Worm (Caenorhabditis elegans) whole organism, young adult: ENCODE results near the gene algn-9.

Experiments used
- B0035.1 ChIP-seq: sonication (generic microtip); optimal IDR thresholded peaks from 2 replicates; lab custom pipeline; 2016; ENCODE audit warnings: missing genetic modification characterization, mild to moderate bottlenecking, missing compliant biosample characterization, missing genotype, missing genetic modification reagents
- B0336.3 ChIP-seq: fragments of 200-800 bp; sonication (Bioruptor generic); IDR thresholded peaks from 2 replicates; pipeline ENCODE4 v1.3.6; 2022; ENCODE audit warnings: missing genetic modification characterization, missing compliant biosample characterization
- D2030.7 ChIP-seq: fragments of 200-800 bp; sonication (Bioruptor generic); IDR thresholded peaks from 2 replicates; pipeline ENCODE4 v1.3.6; 2022; ENCODE audit warnings: missing genetic modification reagents, missing genetic modification characterization, missing compliant biosample characterization
- F33H1.4 ChIP-seq: fragments of 200-800 bp; sonication (Bioruptor generic); IDR thresholded peaks from 2 replicates; pipeline ENCODE4 v1.3.6; 2022; ENCODE audit warnings: missing genetic modification reagents, missing genetic modification characterization, missing compliant biosample characterization
- F37B4.10 ChIP-seq: fragments of 200-800 bp; sonication (Bioruptor generic); IDR thresholded peaks from 2 replicates; pipeline ENCODE4 v1.3.6; 2022; ENCODE audit warnings: missing genetic modification characterization, missing compliant biosample characterization
- F39B2.1 ChIP-seq: fragments of 200-800 bp; sonication (Bioruptor generic); IDR thresholded peaks from 2 replicates; pipeline ENCODE4 v1.3.6; 2022; ENCODE audit warnings: missing genetic modification reagents, missing genetic modification characterization, missing compliant biosample characterization
- F57A8.1 ChIP-seq: fragments of 200-800 bp; sonication (Bioruptor generic); optimal IDR thresholded peaks from 2 replicates; lab custom pipeline; 2018; ENCODE audit warnings: mild to moderate bottlenecking, missing genetic modification characterization, moderate library complexity, missing compliant biosample characterization
- K11D2.4 ChIP-seq: fragments of 200-800 bp; sonication (Bioruptor generic); IDR thresholded peaks from 2 replicates; pipeline ENCODE4 v1.3.6; 2022; ENCODE audit warnings: missing genetic modification reagents, missing genetic modification characterization, missing compliant biosample characterization
- K12H6.12 ChIP-seq: fragments of 200-800 bp; sonication (Bioruptor generic); optimal IDR thresholded peaks from 2 replicates; lab custom pipeline; 2018; ENCODE audit warnings: mild to moderate bottlenecking, missing genetic modification characterization, missing compliant biosample characterization
- Y79H2A.3 ChIP-seq: fragments of 200-800 bp; sonication (Bioruptor generic); conservative IDR thresholded peaks from 2 replicates; pipeline ENCODE4 v1.3.6; 2022; ENCODE audit warnings: missing genetic modification reagents, missing genetic modification characterization, missing compliant biosample characterization
- Y95B8A.8 ChIP-seq: fragments of 200-800 bp; sonication (Bioruptor generic); IDR thresholded peaks from 2 replicates; pipeline ENCODE4 v1.3.6; 2022; ENCODE audit warnings: missing genetic modification reagents, missing genetic modification characterization, missing compliant biosample characterization
- ama-1 ChIP-seq, 3 experiments: fragments of 150-350 bp in 1 of 3; sonication (generic microtip) in 2 of 3; optimal IDR thresholded peaks; 2 replicates each; lab custom pipeline; 2014 to 2018; ENCODE audit warnings: missing biosample characterization in 2 of 3, missing genetic modification characterization in 2 of 3, missing genetic modification reagents in 2 of 3
- aptf-2 ChIP-seq: fragments of 200-800 bp; sonication (Bioruptor generic); conservative IDR thresholded peaks from 2 replicates; pipeline ENCODE4 v1.3.6; 2022; ENCODE audit warnings: missing genetic modification reagents, missing genetic modification characterization, missing compliant biosample characterization
- atf-7 ChIP-seq: sonication (generic microtip); optimal IDR thresholded peaks from 2 replicates; lab custom pipeline; 2017; ENCODE audit warnings: mild to moderate bottlenecking, missing genetic modification characterization, missing compliant biosample characterization
- attf-3 ChIP-seq: fragments of 200-800 bp; sonication (Bioruptor generic); conservative IDR thresholded peaks from 2 replicates; pipeline ENCODE4 v1.3.6; 2022; ENCODE audit warnings: missing genetic modification reagents, missing genetic modification characterization, missing compliant biosample characterization
- cebp-1 ChIP-seq, 2 experiments: fragments of 200-800 bp in 1 of 2; sonication (Bioruptor generic) in 1 of 2; sonication (generic microtip) in 1 of 2; IDR thresholded peaks in 1 of 2; optimal IDR thresholded peaks in 1 of 2; 2 replicates each; pipeline versions ENCODE4 v1.3.6 to Lab custom; 2017 to 2022; ENCODE audit warnings: missing compliant biosample characterization in 2 of 2, missing genetic modification characterization in 2 of 2, mild to moderate bottlenecking in 1 of 2, missing genetic modification reagents in 1 of 2, moderate library complexity in 1 of 2
- ceh-40 ChIP-seq: fragments of 200-800 bp; sonication (Bioruptor generic); IDR thresholded peaks from 2 replicates; pipeline ENCODE4 v1.3.6; 2022; ENCODE audit warnings: missing genetic modification characterization, missing compliant biosample characterization
- ceh-58 ChIP-seq: fragments of 200-800 bp; sonication (Bioruptor generic); IDR thresholded peaks from 2 replicates; pipeline ENCODE4 v1.3.6; 2022; ENCODE audit warnings: missing genetic modification characterization, missing compliant biosample characterization
- ceh-79 ChIP-seq: sonication (generic microtip); optimal IDR thresholded peaks from 2 replicates; lab custom pipeline; 2017; ENCODE audit warnings: mild to moderate bottlenecking, missing genetic modification characterization, missing compliant biosample characterization
- ceh-91 ChIP-seq: fragments of 200-800 bp; sonication (Bioruptor generic); IDR thresholded peaks from 2 replicates; pipeline ENCODE4 v1.3.6; 2022; ENCODE audit warnings: missing genetic modification reagents, missing genetic modification characterization, missing compliant biosample characterization
- dox-1 ChIP-seq: fragments of 200-800 bp; sonication (Bioruptor generic); IDR thresholded peaks from 2 replicates; pipeline ENCODE4 v1.3.6; 2022; ENCODE audit warnings: missing genetic modification reagents, missing genetic modification characterization, missing compliant biosample characterization
- dpl-1 ChIP-seq: fragments of 150-350 bp; optimal IDR thresholded peaks from 2 replicates; lab custom pipeline; 2014; ENCODE audit warnings: missing biosample characterization, missing genetic modification reagents, missing genetic modification characterization
- fkh-3 ChIP-seq: sonication (generic microtip); optimal IDR thresholded peaks from 2 replicates; lab custom pipeline; 2016; ENCODE audit warnings: mild to moderate bottlenecking, missing genetic modification characterization, missing compliant biosample characterization
- gei-17 ChIP-seq: fragments of 200-800 bp; sonication (Bioruptor generic); optimal IDR thresholded peaks from 2 replicates; lab custom pipeline; 2018; ENCODE audit warnings: mild to moderate bottlenecking, missing genetic modification characterization, missing compliant biosample characterization
- hlh-12 ChIP-seq: sonication (generic microtip); optimal IDR thresholded peaks from 2 replicates; lab custom pipeline; 2016; ENCODE audit warnings: missing genetic modification characterization, missing compliant biosample characterization
- hmg-1.2 ChIP-seq: fragments of 200-800 bp; sonication (Bioruptor generic); IDR thresholded peaks from 2 replicates; pipeline ENCODE4 v1.3.6; 2022; ENCODE audit warnings: missing genetic modification reagents, missing genetic modification characterization, missing compliant biosample characterization
- hrde-1 ChIP-seq: sonication (generic microtip); optimal IDR thresholded peaks from 2 replicates; lab custom pipeline; 2016; ENCODE audit warnings: missing genetic modification characterization, mild to moderate bottlenecking, missing compliant biosample characterization, moderate library complexity, missing genotype, missing genetic modification reagents, borderline replicate concordance
- hsf-1 ChIP-seq: fragments of 200-800 bp; sonication (Bioruptor generic); IDR thresholded peaks from 2 replicates; pipeline ENCODE4 v1.3.6; 2022; ENCODE audit warnings: missing genetic modification reagents, missing genetic modification characterization, missing compliant biosample characterization
- lag-1 ChIP-seq: fragments of 200-800 bp; sonication (Bioruptor generic); IDR thresholded peaks from 2 replicates; pipeline ENCODE4 v1.3.6; 2022; ENCODE audit warnings: missing genetic modification reagents, missing genetic modification characterization, missing compliant biosample characterization
- let-526 ChIP-seq: fragments of 200-800 bp; sonication (Bioruptor generic); IDR thresholded peaks from 2 replicates; pipeline ENCODE4 v1.3.6; 2022; ENCODE audit warnings: missing genetic modification reagents, missing genetic modification characterization, missing compliant biosample characterization
- lin-35 ChIP-seq, 3 experiments: fragments of 150-350 bp in 2 of 3; sonication (generic microtip) in 1 of 3; optimal IDR thresholded peaks; 2 replicates each; lab custom pipeline; 2014 to 2018; ENCODE audit warnings: missing biosample characterization in 3 of 3, missing genetic modification characterization in 3 of 3, missing genetic modification reagents in 3 of 3
- lir-1 ChIP-seq: fragments of 200-800 bp; sonication (Bioruptor generic); conservative IDR thresholded peaks from 2 replicates; pipeline ENCODE4 v1.3.6; 2022; ENCODE audit warnings: missing genetic modification reagents, missing genetic modification characterization, missing compliant biosample characterization
- lsy-27 ChIP-seq: sonication (generic microtip); optimal IDR thresholded peaks from 2 replicates; lab custom pipeline; 2017; ENCODE audit warnings: missing genetic modification characterization, mild to moderate bottlenecking, missing compliant biosample characterization, antibody characterized with exemption, missing genotype, borderline replicate concordance; ENCODE audit not compliant: insufficient read depth
- madf-3 ChIP-seq: fragments of 200-800 bp; sonication (Bioruptor generic); IDR thresholded peaks from 2 replicates; pipeline ENCODE4 v1.3.6; 2022; ENCODE audit warnings: missing genetic modification reagents, missing genetic modification characterization, missing compliant biosample characterization
- mcd-1 ChIP-seq: fragments of 200-800 bp; sonication (Bioruptor generic); IDR thresholded peaks from 2 replicates; pipeline ENCODE4 v1.3.6; 2022; ENCODE audit warnings: missing genetic modification reagents, missing genetic modification characterization, missing compliant biosample characterization
- mxl-1 ChIP-seq: sonication (generic microtip); optimal IDR thresholded peaks from 2 replicates; lab custom pipeline; 2016; ENCODE audit warnings: missing genetic modification characterization, missing compliant biosample characterization
- nfyb-1 ChIP-seq: fragments of 200-800 bp; sonication (Bioruptor generic); IDR thresholded peaks from 2 replicates; pipeline ENCODE4 v1.3.6; 2022; ENCODE audit warnings: missing genetic modification reagents, missing genetic modification characterization, missing compliant biosample characterization
- nhr-80 ChIP-seq: sonication (generic microtip); optimal IDR thresholded peaks from 2 replicates; lab custom pipeline; 2016; ENCODE audit warnings: missing genetic modification characterization, missing compliant biosample characterization
- repo-1 ChIP-seq: sonication (generic microtip); optimal IDR thresholded peaks from 2 replicates; lab custom pipeline; 2017; ENCODE audit warnings: mild to moderate bottlenecking, missing genetic modification characterization, missing compliant biosample characterization
- sdz-38 ChIP-seq: sonication (generic microtip); optimal IDR thresholded peaks from 2 replicates; lab custom pipeline; 2016; ENCODE audit warnings: missing genotype, missing genetic modification characterization, missing compliant biosample characterization
- snpc-3.4 ChIP-seq: sonication (generic microtip); optimal IDR thresholded peaks from 2 replicates; lab custom pipeline; 2017; ENCODE audit warnings: missing genetic modification characterization, mild to moderate bottlenecking, missing compliant biosample characterization, antibody characterized with exemption, moderate library complexity, missing genotype, missing genetic modification reagents
- snpc-4 ChIP-seq, 5 experiments: fragments of 150-350 bp in 1 of 5; sonication (generic microtip) in 4 of 5; optimal IDR thresholded peaks; 2 replicates each; lab custom pipeline; 2014 to 2018; ENCODE audit warnings: missing genetic modification characterization in 5 of 5, missing biosample characterization in 3 of 5, antibody characterized with exemption in 2 of 5, mild to moderate bottlenecking in 2 of 5, missing compliant biosample characterization in 2 of 5, missing genotype in 2 of 5, moderate library complexity in 2 of 5, missing genetic modification reagents in 1 of 5
- zfh-2 ChIP-seq: fragments of 200-800 bp; sonication (Bioruptor generic); conservative IDR thresholded peaks from 2 replicates; pipeline ENCODE4 v1.3.6; 2022; ENCODE audit warnings: missing genetic modification reagents, missing genetic modification characterization, missing compliant biosample characterization
- ztf-18 ChIP-seq: sonication (generic microtip); optimal IDR thresholded peaks from 2 replicates; lab custom pipeline; 2016; ENCODE audit warnings: missing genotype, mild to moderate bottlenecking, missing genetic modification characterization, missing compliant biosample characterization
- ztf-26 ChIP-seq: sonication (generic microtip); optimal IDR thresholded peaks from 2 replicates; lab custom pipeline; 2017; ENCODE audit warnings: missing genetic modification characterization, missing compliant biosample characterization
- ztf-6 ChIP-seq: fragments of 200-800 bp; sonication (Bioruptor generic); IDR thresholded peaks from 2 replicates; pipeline ENCODE4 v1.3.6; 2022; ENCODE audit warnings: missing genetic modification reagents, missing genetic modification characterization, missing compliant biosample characterization

algn-9 gene

ce11 chrII:10553377-10554045 lies 30.6 kb upstream of the algn-9 start (continued):
- TF ChIP-seq lin-35 (GFP tag; optimal IDR thresholded peaks at IDR 0.05; lab: Kevin White, UChicago): no peak
- TF ChIP-seq ama-1 (optimal IDR thresholded peaks at IDR 0.05; lab: Kevin White, UChicago): peak; percentile 46
- TF ChIP-seq ama-1 (GFP tag; optimal IDR thresholded peaks at IDR 0.05; lab: Kevin White, UChicago): no peak
- TF ChIP-seq mcd-1 (GFP tag; lab: Robert Waterston, UW): peak; percentile 20; the same call in 1 of the 2 replicates
- no peak for TF ChIP-seq madf-3 (GFP tag; lab: Robert Waterston, UW)
- TF ChIP-seq ceh-40 (GFP tag; lab: Robert Waterston, UW): no peak
- TF ChIP-seq repo-1 (tag; lab: Kevin White, UChicago): peak; percentile 49
- no peak for TF ChIP-seq ceh-79 (tag; lab: Kevin White, UChicago)
- no peak for TF ChIP-seq D2030.7 (GFP tag; lab: Robert Waterston, UW)
- peak; percentile 22; the same call in 1 of the 2 replicates for TF ChIP-seq B0336.3 (GFP tag; lab: Robert Waterston, UW)
- TF ChIP-seq F37B4.10: no peak
- 0 out of 2 replicates have a peak, but pooled peaks have one; percentile 9 for TF ChIP-seq zfh-2 (GFP tag; lab: Robert Waterston, UW)
- TF ChIP-seq B0035.1 (tag; lab: Kevin White, UChicago): no peak
- TF ChIP-seq hsf-1 (GFP tag; lab: Robert Waterston, UW): no peak
- TF ChIP-seq ztf-26 (tag; lab: Kevin White, UChicago): peak; percentile 48
- TF ChIP-seq Y79H2A.3 (GFP tag; lab: Robert Waterston, UW): no peak
- no peak for TF ChIP-seq hlh-12 (tag; lab: Kevin White, UChicago)
- TF ChIP-seq hrde-1 (tag; lab: Kevin White, UChicago): no peak
- TF ChIP-seq lsy-27 (tag; lab: Kevin White, UChicago): no peak
- TF ChIP-seq mxl-1 (tag; lab: Kevin White, UChicago): no peak
- no peak for TF ChIP-seq K12H6.12
- TF ChIP-seq ceh-91 (GFP tag; lab: Robert Waterston, UW): no peak
- no peak for TF ChIP-seq snpc-3.4 (tag; lab: Kevin White, UChicago)
- no peak for TF ChIP-seq ztf-6 (GFP tag; lab: Robert Waterston, UW)
- peak; percentile 53; the same call in 1 of the 2 replicates for TF ChIP-seq nfyb-1 (GFP tag; lab: Robert Waterston, UW)
- peak; percentile 65 for TF ChIP-seq atf-7 (tag; lab: Kevin White, UChicago)
- TF ChIP-seq lir-1 (GFP tag; lab: Robert Waterston, UW): no peak
- TF ChIP-seq cebp-1 (GFP tag; IDR thresholded peaks at IDR 0.05; lab: Robert Waterston, UW): peak; percentile 92
- TF ChIP-seq cebp-1 (tag; optimal IDR thresholded peaks at IDR 0.05; lab: Kevin White, UChicago): peak; percentile 97
- no peak for TF ChIP-seq ztf-18
- TF ChIP-seq nhr-80 (tag; lab: Kevin White, UChicago): no peak
- TF ChIP-seq fkh-3 (tag; lab: Kevin White, UChicago): peak; percentile 3
- TF ChIP-seq ceh-58 (GFP tag; lab: Robert Waterston, UW): no peak
- TF ChIP-seq let-526 (GFP tag; lab: Robert Waterston, UW): no peak
- TF ChIP-seq dox-1 (GFP tag; lab: Robert Waterston, UW): no peak
- TF ChIP-seq F39B2.1 (GFP tag; lab: Robert Waterston, UW): 0 out of 2 replicates have a peak, but pooled peaks have one; percentile 40
- TF ChIP-seq K11D2.4 (GFP tag; lab: Robert Waterston, UW): 0 out of 2 replicates have a peak, but pooled peaks have one; percentile 8
- no peak for TF ChIP-seq aptf-2

DNA sequence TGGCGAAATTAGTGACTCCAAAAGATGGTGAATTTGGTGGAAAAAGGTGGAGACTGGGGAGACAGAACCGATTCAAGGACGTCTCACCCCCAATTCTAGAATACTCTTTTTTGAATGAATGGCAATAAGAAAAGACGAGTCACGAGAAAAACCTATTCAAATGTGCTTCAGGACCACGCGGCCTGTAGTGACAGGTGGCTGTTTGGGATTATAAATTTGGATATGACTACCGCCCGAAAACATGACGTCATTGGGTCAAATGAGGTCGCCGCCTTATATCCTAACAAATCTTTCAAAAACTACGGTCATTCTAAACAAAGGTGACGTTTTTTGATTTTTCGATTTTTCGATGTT lies 30.1 kb upstream of the algn-9 start:
- TF ChIP-seq lag-1 (no peak), ztf-26 (tag; lab: Kevin White, UChicago) (no peak), gei-17 (no peak), sdz-38 (tag; lab: Kevin White, UChicago) (no peak), snpc-4 (GFP tag; optimal IDR thresholded peaks at IDR 0.05; lab: Kevin White, UChicago) (no peak), snpc-4 (tag; optimal IDR thresholded peaks at IDR 0.05; lab: Kevin White, UChicago) (no peak), F57A8.1 (GFP tag; lab: Kevin White, UChicago) (no peak), madf-3 (GFP tag; lab: Robert Waterston, UW) (peak; percentile 68; the same call in 1 of the 2 replicates), dpl-1 (GFP tag; lab: Kevin White, UChicago) (no peak), hmg-1.2 (GFP tag; lab: Robert Waterston, UW) (no peak), attf-3 (GFP tag; lab: Robert Waterston, UW) (no peak), Y95B8A.8 (GFP tag; lab: Robert Waterston, UW) (no peak), lin-35 (GFP tag; optimal IDR thresholded peaks at IDR 0.05; lab: Kevin White, UChicago) (no peak), mxl-1 (tag; lab: Kevin White, UChicago) (no peak), F33H1.4 (GFP tag; lab: Robert Waterston, UW) (no peak)
